Worm (Caenorhabditis elegans): Measurements from ENCODE around the gene C16D9.8.

C16D9.8 gene

ce11 chrV:8269878-8270277, 6.5 kb upstream of the C16D9.8 start (continued):
- no peak for TF ChIP-seq egl-27 (tag; optimal IDR thresholded peaks at IDR 0.05)
- TF ChIP-seq pha-4 (GFP tag; IDR thresholded peaks at IDR 0.05): peak; percentile 29; the same call in 1 of the 2 replicates
- no peak for TF ChIP-seq pha-4 (tag; optimal IDR thresholded peaks at IDR 0.05)
- no peak for TF ChIP-seq vab-7 (GFP tag; IDR thresholded peaks at IDR 0.05)
- no peak for TF ChIP-seq attf-4 (tag; optimal IDR thresholded peaks at IDR 0.05)
- no peak for TF ChIP-seq ceh-82 (tag; optimal IDR thresholded peaks at IDR 0.05)
- peak; percentile 84 for TF ChIP-seq dmd-6 (GFP tag; IDR thresholded peaks at IDR 0.05)
- TF ChIP-seq daf-12 (tag; optimal IDR thresholded peaks at IDR 0.05): no peak
- no peak for TF ChIP-seq dmd-9 (GFP tag; IDR thresholded peaks at IDR 0.05)
- no peak for TF ChIP-seq ztf-11 (tag; optimal IDR thresholded peaks at IDR 0.05)
- peak; percentile 35; the same call in 1 of the 2 replicates for TF ChIP-seq tra-1 (GFP tag; IDR thresholded peaks at IDR 0.05)
- no peak for TF ChIP-seq nhr-76 (tag; optimal IDR thresholded peaks at IDR 0.05)
- TF ChIP-seq dmd-8 (GFP tag; IDR thresholded peaks at IDR 0.05): no peak

ce11 chrV:8268902-8269301, 5.5 kb upstream of the C16D9.8 start, which contains the start of the genes asp-6 and asp-12:
Gene asp-6 (minus strand): TSS chrV:8268937.
Gene asp-12 (plus strand): TSS chrV:8269210.
- TF ChIP-seq ceh-32 (tag; optimal IDR thresholded peaks at IDR 0.05; ENCODE audit: poor library complexity) (no peak), dmd-6 (GFP tag; IDR thresholded peaks at IDR 0.05) (peak; percentile 84), hlh-11 (tag; optimal IDR thresholded peaks at IDR 0.05) (peak; percentile 69), madf-9 (GFP tag; conservative IDR thresholded peaks at IDR 0.05) (no peak), unc-62 (GFP tag; optimal IDR thresholded peaks at IDR 0.05 in 1 of 2) (peak in 1 of 2 experiments; percentile 12), unc-62 (tag; optimal IDR thresholded peaks at IDR 0.05) (no peak), daf-16 (GFP tag; optimal IDR thresholded peaks at IDR 0.05) (no peak), daf-16 (tag; optimal IDR thresholded peaks at IDR 0.05) (peak; percentile 64), nhr-48 (tag; optimal IDR thresholded peaks at IDR 0.05) (peak; percentile 29), pha-4 (GFP tag; IDR thresholded peaks at IDR 0.05) (no peak), pha-4 (tag; optimal IDR thresholded peaks at IDR 0.05) (no peak), lin-38 (GFP tag; IDR thresholded peaks at IDR 0.05) (no peak), egl-43 (GFP tag; IDR thresholded peaks at IDR 0.05) (no peak), nhr-28 (tag; optimal IDR thresholded peaks at IDR 0.05) (peak; percentile 80), Y75B8A.6 (GFP tag; IDR thresholded peaks at IDR 0.05) (0 out of 2 replicates have a peak, but pooled peaks have one; percentile 6), dve-1 (tag; optimal IDR thresholded peaks at IDR 0.05; ENCODE audit: insufficient read depth) (peak; percentile 59), ztf-11 (tag; optimal IDR thresholded peaks at IDR 0.05) (no peak), php-3 (GFP tag; IDR thresholded peaks at IDR 0.05) (peak; percentile 80), mes-2 (tag; optimal IDR thresholded peaks at IDR 0.05; ENCODE audit: poor library complexity, severe bottlenecking) (peak; percentile 28), mdt-29 (GFP tag; IDR thresholded peaks at IDR 0.05) (peak; percentile 28; the same call in 1 of the 2 replicates), pqm-1 (tag; optimal IDR thresholded peaks at IDR 0.05) (peak; percentile 59), nhr-77 (tag; optimal IDR thresholded peaks at IDR 0.05) (peak; percentile 78)

ce11 chrV:8267275-8267674, 3.9 kb upstream of the C16D9.8 start:
- no peak for TF ChIP-seq rbr-2 (tag; optimal IDR thresholded peaks at IDR 0.05)
- no peak for TF ChIP-seq vab-7 (GFP tag; IDR thresholded peaks at IDR 0.05)
- TF ChIP-seq madf-5 (GFP tag; IDR thresholded peaks at IDR 0.05): no peak
- no peak for TF ChIP-seq egl-27 (tag; optimal IDR thresholded peaks at IDR 0.05)
- no peak for TF ChIP-seq dpl-1 (GFP tag; optimal IDR thresholded peaks at IDR 0.05)
- TF ChIP-seq F49E8.2 (tag; optimal IDR thresholded peaks at IDR 0.05; ENCODE audit: borderline replicate concordance): no peak
- TF ChIP-seq nhr-237 (tag; optimal IDR thresholded peaks at IDR 0.05): no peak
- TF ChIP-seq nhr-76 (tag; optimal IDR thresholded peaks at IDR 0.05): no peak
- no peak for TF ChIP-seq ZK337.2 (GFP tag; IDR thresholded peaks at IDR 0.05)
- no peak for TF ChIP-seq arid-1 (GFP tag; conservative IDR thresholded peaks at IDR 0.05)
- peak; percentile 31 for TF ChIP-seq fos-1 (tag; optimal IDR thresholded peaks at IDR 0.05)
- no peak for TF ChIP-seq hmg-1.1 (GFP tag; IDR thresholded peaks at IDR 0.05)
- no peak for TF ChIP-seq mes-2 (tag; optimal IDR thresholded peaks at IDR 0.05; ENCODE audit: poor library complexity, severe bottlenecking)
- TF ChIP-seq daf-16 (GFP tag; optimal IDR thresholded peaks at IDR 0.05): no peak
- peak; percentile 67 for TF ChIP-seq daf-16 (tag; optimal IDR thresholded peaks at IDR 0.05)
- TF ChIP-seq F26F4.8 (GFP tag; conservative IDR thresholded peaks at IDR 0.05): no peak
- TF ChIP-seq mep-1 (tag; optimal IDR thresholded peaks at IDR 0.05): peak; percentile 69
- TF ChIP-seq aha-1 (tag): no peak
- TF ChIP-seq ceh-62 (tag; optimal IDR thresholded peaks at IDR 0.05): no peak
- no peak for TF ChIP-seq ztf-11 (tag; optimal IDR thresholded peaks at IDR 0.05)
- TF ChIP-seq F10B5.3 (tag; optimal IDR thresholded peaks at IDR 0.05): no peak
- TF ChIP-seq zip-11 (GFP tag; IDR thresholded peaks at IDR 0.05): no peak
- no peak for TF ChIP-seq cey-2 (tag; optimal IDR thresholded peaks at IDR 0.05; ENCODE audit: borderline replicate concordance, insufficient read depth)
- no peak for TF ChIP-seq ces-1 (GFP tag; optimal IDR thresholded peaks at IDR 0.05)
- TF ChIP-seq tra-1 (GFP tag; IDR thresholded peaks at IDR 0.05): no peak
- no peak for TF ChIP-seq spr-1 (tag; optimal IDR thresholded peaks at IDR 0.05)

Measured in whole organism, L4 larva.